Worm (Caenorhabditis elegans): ENCODE measurements around the gene Y41D4A.4.

The Y41D4A.4 gene

ce11 chrIV:1724283-1724682, 21.5 kb upstream of the Y41D4A.4 start, which contains the start of gene epic-3:
Gene epic-3 (minus strand): TSS chrIV:1724383.
- TF ChIP-seq nhr-77 (tag; optimal IDR thresholded peaks at IDR 0.05) (no peak), vab-15 (tag; optimal IDR thresholded peaks at IDR 0.05) (no peak), efl-1 (optimal IDR thresholded peaks at IDR 0.05) (no peak), efl-1 (GFP tag; optimal IDR thresholded peaks at IDR 0.05 in 1 of 2) (peak in 1 of 2 experiments; percentile 85), ceh-88 (GFP tag; IDR thresholded peaks at IDR 0.05) (no peak), jun-1 (tag; optimal IDR thresholded peaks at IDR 0.05) (no peak)

- TF ChIP-seq nhr-11 (tag; optimal IDR thresholded peaks at IDR 0.05) (no peak), grh-1 (GFP tag; IDR thresholded peaks at IDR 0.05) (no peak), jun-1 (tag; optimal IDR thresholded peaks at IDR 0.05) (no peak), C04F5.9 (tag; optimal IDR thresholded peaks at IDR 0.05) (no peak), fkh-4 (tag; optimal IDR thresholded peaks at IDR 0.05; ENCODE audit: borderline replicate concordance) (no peak), unc-30 (tag; optimal IDR thresholded peaks at IDR 0.05) (no peak), ceh-88 (GFP tag; IDR thresholded peaks at IDR 0.05) (no peak), xbp-1 (tag; optimal IDR thresholded peaks at IDR 0.05) (no peak), hlh-17 (GFP tag; optimal IDR thresholded peaks at IDR 0.05; ENCODE audit: borderline replicate concordance) (no peak), fkh-8 (tag; optimal IDR thresholded peaks at IDR 0.05) (no peak), ceh-8 (GFP tag; optimal IDR thresholded peaks at IDR 0.05) (no peak), nhr-71 (tag; optimal IDR thresholded peaks at IDR 0.05) (no peak), lin-13 (GFP tag; optimal IDR thresholded peaks at IDR 0.05) (no peak)
Observed at ce11 chrIV:1725888-1726287, 19.9 kb upstream of the Y41D4A.4 start, which contains the start of gene K08D12.8. Gene K08D12.8 (plus strand): TSS chrIV:1726188.

ce11 chrIV:1727538-1728072, 18.2 kb upstream of the Y41D4A.4 start:
- TF ChIP-seq lsy-2 (tag; optimal IDR thresholded peaks at IDR 0.05) (no peak), mdl-1 (tag; optimal IDR thresholded peaks at IDR 0.05) (no peak), nhr-85 (tag) (peak; percentile 47)

ce11 chrIV:1738324-1738730, 7.5 kb upstream of the Y41D4A.4 start:
- TF ChIP-seq nhr-90 (tag; optimal IDR thresholded peaks at IDR 0.05; ENCODE audit: poor library complexity) (peak; percentile 66), unc-86 (tag; optimal IDR thresholded peaks at IDR 0.05) (peak; percentile 32), pax-3 (tag; optimal IDR thresholded peaks at IDR 0.05) (peak; percentile 13), irx-1 (tag; optimal IDR thresholded peaks at IDR 0.05) (peak; percentile 53), fkh-8 (tag; optimal IDR thresholded peaks at IDR 0.05) (peak; percentile 67), nhr-19 (GFP tag; conservative IDR thresholded peaks at IDR 0.05) (peak; percentile 52), isw-1 (GFP tag; IDR thresholded peaks at IDR 0.05) (peak; percentile 13; the same call in 1 of the 2 replicates), snpc-4 (tag; optimal IDR thresholded peaks at IDR 0.05) (peak; percentile 16), lin-13 (GFP tag; optimal IDR thresholded peaks at IDR 0.05) (peak; percentile 64), xbp-1 (tag; optimal IDR thresholded peaks at IDR 0.05) (peak; percentile 27), tbx-2 (tag; optimal IDR thresholded peaks at IDR 0.05) (peak; percentile 39), fos-1 (tag; optimal IDR thresholded peaks at IDR 0.05) (peak; percentile 42), fkh-10 (GFP tag; optimal IDR thresholded peaks at IDR 0.05) (no peak), nhr-28 (tag; optimal IDR thresholded peaks at IDR 0.05) (no peak), mep-1 (tag; optimal IDR thresholded peaks at IDR 0.05) (peak; percentile 3), nhr-20 (tag; optimal IDR thresholded peaks at IDR 0.05) (peak; percentile 37), efl-3 (GFP tag; optimal IDR thresholded peaks at IDR 0.05) (no peak), vab-15 (tag; optimal IDR thresholded peaks at IDR 0.05) (peak; percentile 36), dpl-1 (GFP tag; optimal IDR thresholded peaks at IDR 0.05) (peak; percentile 82 to 86 (median 85)), lin-15B (tag; optimal IDR thresholded peaks at IDR 0.05) (peak; percentile 58), nhr-77 (tag; optimal IDR thresholded peaks at IDR 0.05) (peak; percentile 8), sup-37 (GFP tag; optimal IDR thresholded peaks at IDR 0.05) (no peak), lin-35 (GFP tag; optimal IDR thresholded peaks at IDR 0.05) (peak; percentile 89 to 92), tlp-1 (tag; optimal IDR thresholded peaks at IDR 0.05) (no peak), F16B12.6 (tag; optimal IDR thresholded peaks at IDR 0.05) (peak; percentile 46), mdl-1 (tag; optimal IDR thresholded peaks at IDR 0.05) (peak in 1 of 2 experiments; percentile 49), lsy-2 (tag; optimal IDR thresholded peaks at IDR 0.05) (peak; percentile 4 to 54), ceh-82 (tag; optimal IDR thresholded peaks at IDR 0.05) (peak; percentile 9 to 80 (median 33)), ztf-11 (tag; optimal IDR thresholded peaks at IDR 0.05) (peak in 1 of 2 experiments; percentile 32), alr-1 (tag; optimal IDR thresholded peaks at IDR 0.05; ENCODE audit: borderline replicate concordance) (no peak), unc-98 (GFP tag; IDR thresholded peaks at IDR 0.05) (no peak), elt-3 (tag; optimal IDR thresholded peaks at IDR 0.05) (peak in 1 of 6 experiments; percentile 3), skn-1 (tag; optimal IDR thresholded peaks at IDR 0.05) (peak; percentile 72)
